Worm (Caenorhabditis elegans): ENCODE data around the gene acc-1.

- no peak for TF ChIP-seq unc-39 (tag; optimal IDR thresholded peaks at IDR 0.05)
- no peak for TF ChIP-seq lin-13 (tag; optimal IDR thresholded peaks at IDR 0.05)
- peak; percentile 9 for TF ChIP-seq unc-62 (GFP tag; optimal IDR thresholded peaks at IDR 0.05)
- no peak for TF ChIP-seq pha-4 (tag; optimal IDR thresholded peaks at IDR 0.05)
- peak; percentile 99 for TF ChIP-seq elt-1 (tag; optimal IDR thresholded peaks at IDR 0.05; ENCODE audit: borderline replicate concordance, insufficient read depth)
- no peak for TF ChIP-seq sem-2 (GFP tag; optimal IDR thresholded peaks at IDR 0.05)
- no peak for TF ChIP-seq mls-2 (tag; optimal IDR thresholded peaks at IDR 0.05)
- TF ChIP-seq nhr-12 (tag; optimal IDR thresholded peaks at IDR 0.05): no peak
- no peak for TF ChIP-seq bed-3 (GFP tag; optimal IDR thresholded peaks at IDR 0.05)
- no peak for TF ChIP-seq elt-3 (tag; optimal IDR thresholded peaks at IDR 0.05)
Measured at ce11 chrIV:9618836-9619235, 39.0 kb upstream of the acc-1 start.
